Worm (Caenorhabditis elegans): Measurements from ENCODE around the gene gst-32.

- TF ChIP-seq T07F8.4 (tag; optimal IDR thresholded peaks at IDR 0.05) (no peak), sea-2 (GFP tag; IDR thresholded peaks at IDR 0.05) (no peak), tlf-1 (GFP tag; optimal IDR thresholded peaks at IDR 0.05) (no peak), hmg-20 (GFP tag; IDR thresholded peaks at IDR 0.05) (no peak), lin-26 (GFP tag; IDR thresholded peaks at IDR 0.05) (no peak), hmg-1.2 (GFP tag; IDR thresholded peaks at IDR 0.05) (no peak), snpc-4 (GFP tag; optimal IDR thresholded peaks at IDR 0.05) (no peak), snpc-4 (tag; optimal IDR thresholded peaks at IDR 0.05) (no peak), F33H1.4 (GFP tag; IDR thresholded peaks at IDR 0.05) (no peak), K12H6.12 (tag; optimal IDR thresholded peaks at IDR 0.05) (no peak), ztf-26 (tag; optimal IDR thresholded peaks at IDR 0.05) (no peak), F49E8.2 (tag; optimal IDR thresholded peaks at IDR 0.05; ENCODE audit: insufficient read depth) (no peak), Y53G8AR.9 (GFP tag; conservative IDR thresholded peaks at IDR 0.05) (no peak), xnd-1 (tag; optimal IDR thresholded peaks at IDR 0.05) (no peak)
These were observed 47.9 kb downstream of the gst-32 start, which contains the start of gene Y53F4B.62 for ce11 chrII:15130512-15130911.

All from whole organism, young adult.